Worm (Caenorhabditis elegans) whole organism, L1 larva: ENCODE data around the gene H20J04.6.

ENCODE experiments used
- C34B4.2 ChIP-seq: sonication (generic microtip); optimal IDR thresholded peaks from 2 replicates; lab custom pipeline; 2017; ENCODE audit warnings: mild to moderate bottlenecking, missing genetic modification characterization, missing compliant biosample characterization
- F16B12.6 ChIP-seq: fragments of 150-350 bp; optimal IDR thresholded peaks from 2 replicates; lab custom pipeline; 2014; ENCODE audit warnings: missing biosample characterization, missing genetic modification characterization
- ama-1 ChIP-seq: fragments of 150-350 bp; optimal IDR thresholded peaks from 2 replicates; lab custom pipeline; 2014
- ceh-8 ChIP-seq: fragments of 200-800 bp; sonication (Bioruptor generic); optimal IDR thresholded peaks from 2 replicates; lab custom pipeline; 2018; ENCODE audit warnings: mild to moderate bottlenecking, missing genetic modification characterization, moderate library complexity, missing compliant biosample characterization
- dpl-1 ChIP-seq, 3 experiments: fragments of 150-350 bp in 2 of 3; sonication (generic microtip) in 1 of 3; optimal IDR thresholded peaks; 2 replicates each; lab custom pipeline; 2014 to 2017; ENCODE audit warnings: missing biosample characterization in 3 of 3, missing genetic modification characterization in 3 of 3, missing genetic modification reagents in 3 of 3
- dsc-1 ChIP-seq: sonication (generic microtip); optimal IDR thresholded peaks from 2 replicates; lab custom pipeline; 2016; ENCODE audit warnings: mild to moderate bottlenecking, missing genetic modification characterization, missing compliant biosample characterization
- efl-1 ChIP-seq, 4 experiments: fragments of 150-350 bp; optimal IDR thresholded peaks in 3 of 4; peaks in 1 of 4; 1 replicate in 1 of 4; 2 replicates in 3 of 4; lab custom pipeline; 2014; ENCODE audit warnings: missing biosample characterization in 2 of 4, missing genetic modification characterization in 2 of 4, missing genetic modification reagents in 2 of 4
- elt-2 ChIP-seq: sonication (generic microtip); optimal IDR thresholded peaks from 2 replicates; lab custom pipeline; 2016; ENCODE audit warnings: missing genetic modification characterization, mild to moderate bottlenecking, inconsistent platforms, missing compliant biosample characterization, missing genetic modification reagents
- elt-3 ChIP-seq, 6 experiments: fragments of 150-350 bp in 1 of 6; sonication (generic microtip); optimal IDR thresholded peaks; 2 replicates each; lab custom pipeline; 2017 to 2018; ENCODE audit warnings: missing biosample characterization in 6 of 6, missing genetic modification characterization in 6 of 6, inconsistent platforms in 1 of 6
- fkh-10 ChIP-seq: sonication (generic microtip); optimal IDR thresholded peaks from 2 replicates; lab custom pipeline; 2017; ENCODE audit warnings: missing biosample characterization, missing genetic modification reagents, missing genetic modification characterization
- fkh-8 ChIP-seq: sonication (generic microtip); optimal IDR thresholded peaks from 2 replicates; lab custom pipeline; 2016; ENCODE audit warnings: mild to moderate bottlenecking, missing genetic modification characterization, missing compliant biosample characterization
- grh-1 ChIP-seq: fragments of 200-800 bp; sonication (Bioruptor generic); IDR thresholded peaks from 2 replicates; pipeline ENCODE4 v1.3.6; 2022; ENCODE audit warnings: missing genetic modification reagents, missing genetic modification characterization, missing compliant biosample characterization
- hpl-2 ChIP-seq: fragments of 150-350 bp; optimal IDR thresholded peaks from 2 replicates; lab custom pipeline; 2014; ENCODE audit warnings: missing biosample characterization, missing genetic modification reagents, missing genetic modification characterization
- lin-15B ChIP-seq: fragments of 150-350 bp; sonication (generic microtip); optimal IDR thresholded peaks from 3 replicates; lab custom pipeline; 2014; ENCODE audit warnings: missing biosample characterization, missing genetic modification characterization
- lin-35 ChIP-seq, 2 experiments: fragments of 150-350 bp; optimal IDR thresholded peaks; 2 replicates each; lab custom pipeline; 2014; ENCODE audit warnings: missing biosample characterization in 2 of 2, missing genetic modification characterization in 2 of 2, missing genetic modification reagents in 2 of 2
- mdl-1 ChIP-seq, 2 experiments: fragments of 150-350 bp; optimal IDR thresholded peaks; 2 replicates each; lab custom pipeline; 2014 to 2017; ENCODE audit warnings: missing biosample characterization in 2 of 2, missing genetic modification characterization in 2 of 2, inconsistent platforms in 1 of 2
- nhr-11 ChIP-seq: fragments of 150-350 bp; optimal IDR thresholded peaks from 2 replicates; lab custom pipeline; 2014; ENCODE audit warnings: missing biosample characterization, missing genetic modification characterization
- nhr-20 ChIP-seq: sonication (generic microtip); optimal IDR thresholded peaks from 2 replicates; lab custom pipeline; 2016; ENCODE audit warnings: mild to moderate bottlenecking, missing genetic modification characterization, missing compliant biosample characterization
- nhr-237 ChIP-seq: fragments of 150-350 bp; optimal IDR thresholded peaks from 2 replicates; lab custom pipeline; 2014; ENCODE audit warnings: missing biosample characterization, missing genetic modification characterization
- nhr-28 ChIP-seq: fragments of 150-350 bp; optimal IDR thresholded peaks from 2 replicates; lab custom pipeline; 2014; ENCODE audit warnings: missing biosample characterization, missing genetic modification characterization
- nhr-47 ChIP-seq: sonication (generic microtip); optimal IDR thresholded peaks from 2 replicates; lab custom pipeline; 2016; ENCODE audit warnings: mild to moderate bottlenecking, missing genetic modification characterization, moderate library complexity, missing compliant biosample characterization
- nhr-84 ChIP-seq: sonication (generic microtip); optimal IDR thresholded peaks from 2 replicates; lab custom pipeline; 2017; ENCODE audit warnings: missing biosample characterization, missing genetic modification characterization
- nhr-85 ChIP-seq: sonication (generic microtip); peaks from one replicate; lab custom pipeline; 2016; ENCODE audit warnings: missing genetic modification characterization, inconsistent platforms, missing compliant biosample characterization
- nhr-90 ChIP-seq: sonication (generic microtip); optimal IDR thresholded peaks from 2 replicates; lab custom pipeline; 2016; ENCODE audit warnings: mild to moderate bottlenecking, missing genetic modification characterization, missing compliant biosample characterization; ENCODE audit not compliant: poor library complexity
- pax-3 ChIP-seq: fragments of 200-800 bp; sonication (Bioruptor generic); optimal IDR thresholded peaks from 2 replicates; lab custom pipeline; 2018; ENCODE audit warnings: mild to moderate bottlenecking, missing genetic modification characterization, moderate library complexity, missing compliant biosample characterization
- snpc-4 ChIP-seq: fragments of 150-350 bp; optimal IDR thresholded peaks from 2 replicates; lab custom pipeline; 2014; ENCODE audit warnings: missing biosample characterization, missing genetic modification characterization
- snu-23 ChIP-seq: sonication (generic microtip); optimal IDR thresholded peaks from 2 replicates; lab custom pipeline; 2016; ENCODE audit warnings: missing genetic modification characterization, missing compliant biosample characterization
- sptf-1 ChIP-seq: fragments of 150-350 bp; optimal IDR thresholded peaks from 2 replicates; lab custom pipeline; 2014; ENCODE audit warnings: missing biosample characterization, missing genetic modification characterization
- unc-130 ChIP-seq: fragments of 150-350 bp; optimal IDR thresholded peaks from 2 replicates; lab custom pipeline; 2017; ENCODE audit warnings: missing biosample characterization, missing genetic modification characterization, inconsistent platforms
- zag-1 ChIP-seq: fragments of 150-350 bp; optimal IDR thresholded peaks from 2 replicates; lab custom pipeline; 2014; ENCODE audit warnings: missing biosample characterization, missing genetic modification characterization

Gene H20J04.6

DNA sequence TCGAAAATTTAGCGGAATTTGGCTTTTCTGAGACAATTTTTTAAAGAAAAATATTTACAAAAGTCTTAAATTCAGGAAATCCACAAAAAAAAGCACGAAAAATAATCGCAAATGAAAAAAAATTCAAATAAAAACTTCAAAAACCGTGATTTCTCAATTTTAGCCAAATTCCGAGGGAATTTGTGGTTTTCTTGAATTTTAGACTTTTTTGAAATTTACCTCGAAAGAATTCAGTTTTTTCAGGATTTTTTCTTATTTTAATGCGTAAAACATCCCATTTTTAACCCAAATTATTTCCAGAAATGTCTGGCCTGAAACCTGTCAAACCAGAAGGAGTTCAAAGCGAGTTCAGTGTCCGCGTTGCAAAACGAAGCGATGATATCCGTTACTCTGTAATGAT is 21.7 kb upstream of the H20J04.6 start, which contains the start of gene gtf-2F1:
Gene gtf-2F1, plus strand, starts transcription at position 301 of the 400 bp plus-strand sequence.
- TF ChIP-seq dsc-1 (tag; lab: Kevin White, UChicago) (no peak), ceh-8 (no peak), pax-3 (tag; lab: Kevin White, UChicago) (no peak), nhr-84 (tag; lab: Kevin White, UChicago) (no peak), zag-1 (no peak), nhr-20 (tag; lab: Kevin White, UChicago) (no peak), F16B12.6 (tag; lab: Kevin White, UChicago) (no peak), nhr-90 (tag; lab: Kevin White, UChicago) (no peak), nhr-28 (no peak), lin-35 (GFP tag; optimal IDR thresholded peaks at IDR 0.05; lab: Kevin White, UChicago) (no peak), grh-1 (GFP tag; lab: Robert Waterston, UW) (no peak), snu-23 (GFP tag; lab: Kevin White, UChicago) (no peak), sptf-1 (tag; lab: Kevin White, UChicago) (no peak), elt-3 (tag; optimal IDR thresholded peaks at IDR 0.05; lab: Kevin White, UChicago) (no peak), ama-1 (lab: Kevin White, UChicago) (no peak), mdl-1 (tag; optimal IDR thresholded peaks at IDR 0.05; lab: Kevin White, UChicago) (no peak)

ce11 chrII:4306921-4307630 is 16.0 kb upstream of the H20J04.6 start, which contains the start of gene Y52E8A.3:
TSS of gene Y52E8A.3 (minus strand) at chrII:4306971.
- TF ChIP-seq nhr-11 (tag; lab: Kevin White, UChicago): no peak
- TF ChIP-seq lin-15B (tag; lab: Kevin White, UChicago): no peak
- no peak for TF ChIP-seq nhr-20 (tag; lab: Kevin White, UChicago)
- no peak for TF ChIP-seq hpl-2 (GFP tag; lab: Kevin White, UChicago)
- no peak for TF ChIP-seq nhr-237
- no peak for TF ChIP-seq nhr-85 (tag; lab: Kevin White, UChicago)
- no peak for TF ChIP-seq elt-2
- no peak for TF ChIP-seq nhr-47 (tag; lab: Kevin White, UChicago)
- TF ChIP-seq dpl-1 (GFP tag; optimal IDR thresholded peaks at IDR 0.05; lab: Kevin White, UChicago): no peak
- TF ChIP-seq, all 84 proteins: peak for 0

DNA sequence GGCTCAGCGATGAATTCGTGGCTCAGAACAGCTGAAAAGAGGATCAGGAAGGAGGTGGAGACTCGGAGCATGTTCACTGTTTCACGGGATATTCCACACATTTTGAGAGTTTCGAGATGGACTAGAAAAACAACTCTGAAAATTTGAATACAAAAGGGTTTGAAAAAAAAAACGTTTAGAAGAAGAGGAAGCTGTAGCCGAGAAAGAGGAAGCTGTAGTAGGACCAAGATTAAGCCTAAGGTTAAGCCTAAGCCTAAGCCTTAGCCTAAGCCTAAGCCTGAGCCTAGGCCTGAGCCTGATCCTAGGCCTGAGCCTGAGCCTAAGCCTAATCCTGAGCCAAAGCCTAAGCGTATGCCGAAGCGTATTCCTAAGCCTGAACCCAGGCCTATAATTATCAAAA is 10.9 kb upstream of the H20J04.6 start, which contains the start of gene plep-1:
Gene plep-1, minus strand, starts transcription at position 101 of the 400 bp plus-strand sequence.
- TF ChIP-seq efl-1 (optimal IDR thresholded peaks at IDR 0.05; lab: Kevin White, UChicago): no peak
- TF ChIP-seq efl-1 (GFP tag; optimal IDR thresholded peaks at IDR 0.05 in 1 of 2; lab: Kevin White, UChicago): no peak
- no peak for TF ChIP-seq fkh-8 (tag; lab: Kevin White, UChicago)
- TF ChIP-seq, all 84 proteins: peak for 0

DNA sequence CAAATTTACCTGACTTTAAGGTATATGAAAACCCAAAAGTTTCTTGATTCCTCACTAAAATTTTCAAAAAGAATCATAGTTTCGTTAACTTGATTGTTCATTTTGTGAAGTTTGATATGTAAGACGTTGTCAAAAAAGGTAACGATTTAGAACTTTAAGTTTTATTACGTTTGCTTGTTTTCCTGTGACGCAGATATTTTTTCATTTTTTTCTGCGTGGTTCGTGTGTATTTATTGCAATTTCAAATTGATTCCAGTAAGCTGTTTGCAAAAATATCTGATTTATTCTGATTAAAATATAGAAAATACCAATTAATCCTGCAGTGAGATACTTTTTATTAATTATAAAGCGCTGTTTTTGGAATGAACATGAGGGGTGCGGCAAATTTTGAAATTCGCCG is 7.0 kb upstream of the H20J04.6 start, which contains the start of gene srw-40:
Gene srw-40, minus strand, starts transcription at position 101 of the 400 bp plus-strand sequence.
- no peak for TF ChIP-seq nhr-84 (tag; lab: Kevin White, UChicago)
- no peak for TF ChIP-seq snpc-4 (tag; lab: Kevin White, UChicago)
- no peak for TF ChIP-seq fkh-10 (GFP tag; lab: Kevin White, UChicago)
- TF ChIP-seq lin-15B (tag; lab: Kevin White, UChicago): no peak
- TF ChIP-seq dsc-1 (tag; lab: Kevin White, UChicago): no peak
- TF ChIP-seq C34B4.2: no peak
- TF ChIP-seq unc-130 (tag; lab: Kevin White, UChicago): no peak
- TF ChIP-seq snu-23 (GFP tag; lab: Kevin White, UChicago): no peak

- TF ChIP-seq nhr-237 (no peak), grh-1 (GFP tag; lab: Robert Waterston, UW) (no peak)
Observed at ce11 chrII:4319537-4320019, 3.5 kb upstream of the H20J04.6 start, which contains the start of gene Y52E8A.6. TSS of gene Y52E8A.6 (minus strand) at chrII:4319969.
